Worm (Caenorhabditis elegans) whole organism, late embryonic: ENCODE results near the gene arl-3.

Experiments used
- C38D4.7 ChIP-seq: fragments of 200-800 bp; sonication (Bioruptor generic); optimal IDR thresholded peaks from 2 replicates; lab custom pipeline; 2018; ENCODE audit warnings: mild to moderate bottlenecking, missing genetic modification characterization, moderate library complexity, missing compliant biosample characterization
- T23F11.4 ChIP-seq: fragments of 200-800 bp; sonication (Bioruptor generic); optimal IDR thresholded peaks from 2 replicates; lab custom pipeline; 2018; ENCODE audit warnings: mild to moderate bottlenecking, missing genetic modification characterization, missing compliant biosample characterization
- ahr-1 ChIP-seq: sonication (generic microtip); optimal IDR thresholded peaks from 2 replicates; lab custom pipeline; 2016; ENCODE audit warnings: missing genetic modification characterization, missing compliant biosample characterization
- ama-1 ChIP-seq: fragments of 150-350 bp; optimal IDR thresholded peaks from 2 replicates; lab custom pipeline; 2014
- ceh-18 ChIP-seq: sonication (generic microtip); optimal IDR thresholded peaks from 2 replicates; lab custom pipeline; 2016; ENCODE audit warnings: missing genetic modification characterization, missing compliant biosample characterization
- ceh-22 ChIP-seq: sonication (generic microtip); optimal IDR thresholded peaks from 2 replicates; lab custom pipeline; 2017; ENCODE audit warnings: missing biosample characterization, missing genetic modification characterization
- ceh-31 ChIP-seq: sonication (generic microtip); optimal IDR thresholded peaks from 2 replicates; lab custom pipeline; 2016; ENCODE audit warnings: missing genetic modification characterization, missing compliant biosample characterization
- ceh-34 ChIP-seq: sonication (generic microtip); optimal IDR thresholded peaks from 2 replicates; lab custom pipeline; 2016; ENCODE audit warnings: mild to moderate bottlenecking, missing genetic modification characterization, missing compliant biosample characterization
- ceh-6 ChIP-seq: fragments of 200-800 bp; sonication (Bioruptor generic); optimal IDR thresholded peaks from 2 replicates; lab custom pipeline; 2018; ENCODE audit warnings: mild to moderate bottlenecking, missing genetic modification characterization, missing compliant biosample characterization
- ceh-9 ChIP-seq: sonication (generic microtip); optimal IDR thresholded peaks from 2 replicates; lab custom pipeline; 2016; ENCODE audit warnings: mild to moderate bottlenecking, missing genetic modification characterization, inconsistent platforms, missing compliant biosample characterization
- che-1 ChIP-seq: sonication (generic microtip); optimal IDR thresholded peaks from 2 replicates; lab custom pipeline; 2016; ENCODE audit warnings: mild to moderate bottlenecking, missing genetic modification characterization, missing compliant biosample characterization
- dmd-4 ChIP-seq: sonication (generic microtip); optimal IDR thresholded peaks from 2 replicates; lab custom pipeline; 2016; ENCODE audit warnings: borderline replicate concordance, missing genetic modification characterization, missing compliant biosample characterization
- dve-1 ChIP-seq: sonication (generic microtip); optimal IDR thresholded peaks from 2 replicates; lab custom pipeline; 2017; ENCODE audit warnings: antibody characterized with exemption, mild to moderate bottlenecking, missing genetic modification characterization, missing compliant biosample characterization
- elt-2 ChIP-seq: sonication (generic microtip); optimal IDR thresholded peaks from 2 replicates; lab custom pipeline; 2016; ENCODE audit warnings: missing genetic modification reagents, missing genetic modification characterization, missing compliant biosample characterization
- elt-4 ChIP-seq: sonication (generic microtip); optimal IDR thresholded peaks from 2 replicates; lab custom pipeline; 2016; ENCODE audit warnings: missing genetic modification characterization, missing compliant biosample characterization
- fax-1 ChIP-seq: sonication (generic microtip); optimal IDR thresholded peaks from 2 replicates; lab custom pipeline; 2016; ENCODE audit warnings: missing genotype, missing genetic modification characterization, missing compliant biosample characterization
- fkh-10 ChIP-seq: fragments of 150-350 bp; optimal IDR thresholded peaks from 2 replicates; lab custom pipeline; 2014; ENCODE audit warnings: missing biosample characterization, missing genetic modification reagents, missing genetic modification characterization
- hlh-13 ChIP-seq: fragments of 200-800 bp; sonication (Bioruptor generic); optimal IDR thresholded peaks from 2 replicates; lab custom pipeline; 2018; ENCODE audit warnings: mild to moderate bottlenecking, missing genetic modification characterization, missing compliant biosample characterization
- hlh-30 ChIP-seq: sonication (generic microtip); optimal IDR thresholded peaks from 2 replicates; lab custom pipeline; 2017; ENCODE audit warnings: antibody characterized with exemption, missing genetic modification characterization, missing compliant biosample characterization; ENCODE audit not compliant: insufficient read depth
- hlh-6 ChIP-seq: sonication (generic microtip); optimal IDR thresholded peaks from 2 replicates; lab custom pipeline; 2016; ENCODE audit warnings: missing genotype, missing genetic modification characterization, missing compliant biosample characterization
- lin-11 ChIP-seq: fragments of 200-800 bp; sonication (Bioruptor generic); optimal IDR thresholded peaks from 2 replicates; lab custom pipeline; 2018; ENCODE audit warnings: mild to moderate bottlenecking, missing genetic modification characterization, missing compliant biosample characterization
- madf-2 ChIP-seq: sonication (generic microtip); optimal IDR thresholded peaks from 2 replicates; lab custom pipeline; 2017; ENCODE audit warnings: missing genetic modification characterization, missing compliant biosample characterization
- mec-3 ChIP-seq: sonication (generic microtip); optimal IDR thresholded peaks from 2 replicates; lab custom pipeline; 2016; ENCODE audit warnings: borderline replicate concordance, missing genetic modification characterization, missing compliant biosample characterization
- nhr-11 ChIP-seq: fragments of 150-350 bp; optimal IDR thresholded peaks from 2 replicates; lab custom pipeline; 2014; ENCODE audit warnings: missing biosample characterization, missing genetic modification characterization
- npax-4 ChIP-seq: sonication (generic microtip); optimal IDR thresholded peaks from 2 replicates; lab custom pipeline; 2016; ENCODE audit warnings: missing genetic modification characterization, missing compliant biosample characterization
- odd-2 ChIP-seq: sonication (generic microtip); optimal IDR thresholded peaks from 2 replicates; lab custom pipeline; 2017; ENCODE audit warnings: antibody characterized with exemption, mild to moderate bottlenecking, missing genetic modification characterization, missing compliant biosample characterization
- pag-3 ChIP-seq: sonication (generic microtip); optimal IDR thresholded peaks from 2 replicates; lab custom pipeline; 2016; ENCODE audit warnings: missing compliant biosample characterization, missing genetic modification characterization, borderline replicate concordance
- pat-9 ChIP-seq: fragments of 200-800 bp; sonication (Bioruptor generic); optimal IDR thresholded peaks from 2 replicates; lab custom pipeline; 2018; ENCODE audit warnings: mild to moderate bottlenecking, missing genetic modification characterization, moderate library complexity, missing compliant biosample characterization
- pax-1 ChIP-seq: fragments of 150-350 bp; optimal IDR thresholded peaks from 2 replicates; lab custom pipeline; 2014; ENCODE audit warnings: missing biosample characterization, missing genetic modification characterization
- pha-2 ChIP-seq: sonication (generic microtip); optimal IDR thresholded peaks from 2 replicates; lab custom pipeline; 2017; ENCODE audit warnings: mild to moderate bottlenecking, missing genetic modification characterization, missing compliant biosample characterization
- pha-4 ChIP-seq: fragments of 150-350 bp; optimal IDR thresholded peaks from 2 replicates; lab custom pipeline; 2018; ENCODE audit warnings: missing biosample characterization, missing genetic modification reagents, missing genetic modification characterization
- pqm-1 ChIP-seq: sonication (generic microtip); optimal IDR thresholded peaks from 2 replicates; lab custom pipeline; 2016; ENCODE audit warnings: missing genetic modification characterization, missing compliant biosample characterization
- pros-1 ChIP-seq: fragments of 150-350 bp; optimal IDR thresholded peaks from 2 replicates; lab custom pipeline; 2014; ENCODE audit warnings: missing biosample characterization, missing genetic modification reagents, missing genetic modification characterization
- ref-2 ChIP-seq: sonication (generic microtip); optimal IDR thresholded peaks from 2 replicates; lab custom pipeline; 2016; ENCODE audit warnings: missing genetic modification characterization, missing compliant biosample characterization
- rnt-1 ChIP-seq: sonication (generic microtip); optimal IDR thresholded peaks from 2 replicates; lab custom pipeline; 2016; ENCODE audit warnings: missing genetic modification characterization, missing compliant biosample characterization
- sox-4 ChIP-seq: sonication (generic microtip); optimal IDR thresholded peaks from 2 replicates; lab custom pipeline; 2017; ENCODE audit warnings: mild to moderate bottlenecking, missing genetic modification characterization, inconsistent platforms, missing compliant biosample characterization
- syd-9 ChIP-seq: sonication (generic microtip); optimal IDR thresholded peaks from 2 replicates; lab custom pipeline; 2016; ENCODE audit warnings: mild to moderate bottlenecking, missing genetic modification characterization, moderate library complexity, missing compliant biosample characterization
- tbx-2 ChIP-seq: sonication (generic microtip); optimal IDR thresholded peaks from 2 replicates; lab custom pipeline; 2016; ENCODE audit warnings: missing genetic modification characterization, missing compliant biosample characterization
- tbx-7 ChIP-seq: sonication (generic microtip); optimal IDR thresholded peaks from 2 replicates; lab custom pipeline; 2016; ENCODE audit warnings: missing genotype, missing genetic modification characterization, missing compliant biosample characterization
- unc-3 ChIP-seq, 2 experiments: fragments of 200-800 bp in 1 of 2; sonication (Bioruptor generic) in 1 of 2; sonication (generic microtip) in 1 of 2; conservative IDR thresholded peaks in 1 of 2; optimal IDR thresholded peaks in 1 of 2; 2 replicates each; pipeline versions ENCODE4 v1.3.6 to Lab custom; 2016 to 2022; ENCODE audit warnings: missing compliant biosample characterization in 2 of 2, missing genetic modification characterization in 2 of 2, missing genetic modification reagents in 1 of 2
- unc-42 ChIP-seq: sonication (generic microtip); optimal IDR thresholded peaks from 2 replicates; lab custom pipeline; 2016; ENCODE audit warnings: missing genotype, missing genetic modification characterization, missing compliant biosample characterization
- unc-55 ChIP-seq: sonication (generic microtip); optimal IDR thresholded peaks from 2 replicates; lab custom pipeline; 2017; ENCODE audit warnings: missing biosample characterization, missing genetic modification reagents, missing genetic modification characterization
- unc-86 ChIP-seq: sonication (generic microtip); optimal IDR thresholded peaks from 2 replicates; lab custom pipeline; 2016; ENCODE audit warnings: missing genetic modification characterization, missing compliant biosample characterization

arl-3 gene

DNA sequence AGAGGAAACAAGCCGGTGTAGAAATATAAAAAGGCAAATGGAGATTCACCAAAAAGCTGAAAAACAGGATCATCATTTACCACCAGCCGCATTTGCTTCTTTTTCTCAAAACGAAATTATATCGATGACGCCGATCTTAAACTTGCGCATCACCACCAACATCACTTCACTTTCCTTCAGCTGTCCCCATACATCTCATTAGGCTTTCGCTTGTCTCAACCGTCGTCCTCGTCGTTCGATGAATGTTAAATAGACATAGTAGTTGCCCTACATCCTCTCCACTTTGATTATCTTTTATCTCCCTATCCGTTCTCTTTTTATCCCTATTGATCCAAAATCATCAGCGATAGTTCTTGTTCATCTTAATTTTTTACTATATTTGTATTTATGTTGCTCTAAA is 20.6 kb downstream of the arl-3 start:
- TF ChIP-seq ceh-22 (tag; lab: Kevin White, UChicago) = no peak
- no peak for TF ChIP-seq nhr-11
- TF ChIP-seq mec-3 (tag; lab: Kevin White, UChicago) = no peak
- TF ChIP-seq C38D4.7 (GFP tag; lab: Kevin White, UChicago) = no peak
- TF ChIP-seq tbx-7 = no peak
- TF ChIP-seq ceh-31 (tag; lab: Kevin White, UChicago) = no peak
- no peak for TF ChIP-seq hlh-30
- no peak for TF ChIP-seq lin-11 (tag; lab: Kevin White, UChicago)
- no peak for TF ChIP-seq unc-86 (tag; lab: Kevin White, UChicago)
- no peak for TF ChIP-seq elt-4
- no peak for TF ChIP-seq unc-3 (GFP tag; conservative IDR thresholded peaks at IDR 0.05; lab: Robert Waterston, UW)
- no peak for TF ChIP-seq unc-3 (tag; optimal IDR thresholded peaks at IDR 0.05; lab: Kevin White, UChicago)
- no peak for TF ChIP-seq fax-1 (tag; lab: Kevin White, UChicago)
- TF ChIP-seq pag-3 (tag; lab: Kevin White, UChicago) = no peak
- TF ChIP-seq pax-1 = no peak
- TF ChIP-seq pqm-1 = no peak
- TF ChIP-seq ceh-18 (tag; lab: Kevin White, UChicago) = no peak
- no peak for TF ChIP-seq odd-2 (tag; lab: Kevin White, UChicago)

ce11 chrII:14627330-14627729 is 21.1 kb downstream of the arl-3 start, which contains the start of gene tag-297:
TSS of gene tag-297 (plus strand) at chrII:14627630.
- TF ChIP-seq pag-3 (tag; lab: Kevin White, UChicago) (no peak), dve-1 (tag; lab: Kevin White, UChicago) (no peak), rnt-1 (tag; lab: Kevin White, UChicago) (no peak), ceh-6 (GFP tag; lab: Kevin White, UChicago) (no peak), ama-1 (lab: Kevin White, UChicago) (no peak), odd-2 (tag; lab: Kevin White, UChicago) (no peak), elt-2 (tag; lab: Kevin White, UChicago) (no peak), che-1 (tag; lab: Kevin White, UChicago) (no peak), T23F11.4 (no peak), ceh-18 (tag; lab: Kevin White, UChicago) (no peak), ahr-1 (tag; lab: Kevin White, UChicago) (no peak), madf-2 (tag; lab: Kevin White, UChicago) (no peak), fax-1 (tag; lab: Kevin White, UChicago) (no peak), hlh-13 (GFP tag; lab: Kevin White, UChicago) (no peak)

DNA sequence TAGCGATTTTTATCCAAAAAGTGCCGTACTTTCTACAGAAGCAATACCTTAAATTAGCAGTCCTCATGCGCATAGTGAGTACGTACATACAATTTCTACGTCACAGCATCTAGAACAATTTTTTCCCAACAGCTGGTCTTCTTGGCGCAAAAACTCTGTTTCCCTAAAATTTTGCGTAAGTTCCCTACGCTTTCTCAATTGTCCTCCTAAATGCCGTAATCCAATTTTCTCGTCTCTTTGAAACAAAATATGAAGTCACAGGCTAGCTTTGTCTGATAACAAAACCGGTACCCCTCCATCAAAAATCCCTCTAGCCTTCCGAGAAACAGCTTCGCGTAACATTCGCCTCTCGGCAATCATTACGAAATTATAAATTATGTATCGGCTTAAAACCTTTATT is 26.6 kb downstream of the arl-3 start, which contains the start of gene C38C6.3:
C38C6.3 (plus strand) TSS at position 301 of the 400 bp plus-strand sequence.
- no peak for TF ChIP-seq pha-2 (tag; lab: Kevin White, UChicago)
- TF ChIP-seq, all 69 proteins: peak for 0

- TF ChIP-seq ceh-6 (GFP tag; lab: Kevin White, UChicago) (no peak), pat-9 (tag; lab: Kevin White, UChicago) (no peak), pax-1 (no peak), unc-55 (GFP tag; lab: Kevin White, UChicago) (no peak), dmd-4 (tag; lab: Kevin White, UChicago) (no peak), pros-1 (no peak), unc-86 (tag; lab: Kevin White, UChicago) (no peak), hlh-30 (no peak), fax-1 (tag; lab: Kevin White, UChicago) (no peak)
Measured at ce11 chrII:14634042-14634441, 27.8 kb downstream of the arl-3 start.

DNA sequence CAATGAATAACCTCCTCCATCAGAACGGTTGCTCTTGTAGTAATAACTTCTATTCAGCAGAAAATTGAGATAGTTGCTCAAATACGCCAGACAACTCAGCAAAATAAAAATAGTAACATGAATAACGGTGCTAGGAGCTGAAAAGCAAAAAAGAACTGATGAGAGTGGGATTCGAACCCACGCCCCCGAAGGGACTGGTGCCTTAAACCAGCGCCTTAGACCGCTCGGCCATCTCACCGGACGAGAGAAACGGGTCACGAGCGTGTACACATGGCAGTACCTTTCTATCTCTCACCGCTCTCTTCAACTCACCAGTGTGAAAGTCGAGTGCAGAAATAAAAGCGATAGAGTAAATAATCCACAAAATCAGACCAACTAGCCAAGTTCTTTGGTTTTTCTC is 28.9 kb downstream of the arl-3 start:
- TF ChIP-seq hlh-6 (tag; lab: Kevin White, UChicago) = peak; percentile 65
- peak; percentile 1 for TF ChIP-seq ahr-1 (tag; lab: Kevin White, UChicago)
- TF ChIP-seq ceh-9 = peak; percentile 52
- TF ChIP-seq odd-2 (tag; lab: Kevin White, UChicago) = no peak
- no peak for TF ChIP-seq tbx-7
- no peak for TF ChIP-seq unc-42 (tag; lab: Kevin White, UChicago)
- no peak for TF ChIP-seq pha-4 (tag; lab: Kevin White, UChicago)
- TF ChIP-seq npax-4 (tag; lab: Kevin White, UChicago) = peak; percentile 34
- TF ChIP-seq elt-4 = no peak
- peak; percentile 23 for TF ChIP-seq syd-9
- no peak for TF ChIP-seq ceh-22 (tag; lab: Kevin White, UChicago)
- TF ChIP-seq tbx-2 (tag; lab: Kevin White, UChicago) = peak; percentile 66
- TF ChIP-seq ceh-34 (tag; lab: Kevin White, UChicago) = peak; percentile 52
- TF ChIP-seq pax-1 = no peak
- no peak for TF ChIP-seq fkh-10 (GFP tag; lab: Kevin White, UChicago)
- peak; percentile 26 for TF ChIP-seq ref-2 (tag; lab: Kevin White, UChicago)
- TF ChIP-seq sox-4 (tag; lab: Kevin White, UChicago) = peak; percentile 46
- TF ChIP-seq C38D4.7 (GFP tag; lab: Kevin White, UChicago) = peak; percentile 60
- TF ChIP-seq elt-2 (tag; lab: Kevin White, UChicago) = peak; percentile 52
- TF ChIP-seq lin-11 (tag; lab: Kevin White, UChicago) = peak; percentile 23
- TF ChIP-seq pha-2 (tag; lab: Kevin White, UChicago) = peak; percentile 52
